Fruit fly (Drosophila melanogaster): ENCODE data around the gene pigeon.

pigeon gene

DNA sequence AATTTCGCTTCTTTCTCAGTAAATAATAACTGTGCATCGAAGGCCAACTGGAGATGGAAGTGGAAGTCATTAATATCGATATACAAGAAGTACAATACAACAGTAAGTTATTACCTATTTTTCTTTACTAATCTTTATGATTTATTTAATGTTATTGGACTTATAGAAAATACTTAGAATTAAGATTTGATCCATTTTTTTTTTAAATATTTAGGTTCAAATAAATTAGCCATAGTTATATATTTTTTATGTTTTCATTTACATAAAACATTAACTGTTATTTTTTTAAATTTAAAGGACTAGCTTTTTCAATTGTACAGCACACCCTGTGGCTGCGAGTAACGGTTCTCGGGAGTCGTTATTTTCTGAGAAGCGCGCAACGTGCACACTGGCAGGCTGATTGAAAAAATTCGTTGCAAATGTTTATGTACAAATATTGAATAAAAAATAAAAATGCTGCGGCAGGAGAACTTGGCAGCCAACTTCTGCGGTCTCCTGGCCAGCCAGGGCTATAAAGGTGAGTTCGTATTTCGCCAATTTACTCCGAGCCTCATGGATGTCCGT is at the start of gene pigeon, which contains the start of gene gammaTub37C:
Gene pigeon, plus strand, starts transcription at position 368 of the 564 bp plus-strand sequence.
Gene gammaTub37C, minus strand, starts transcription at position 51 of the 564 bp plus-strand sequence.
- TF ChIP-seq noc (tag; optimal IDR thresholded peaks at IDR 0.05) = no peak

DNA sequence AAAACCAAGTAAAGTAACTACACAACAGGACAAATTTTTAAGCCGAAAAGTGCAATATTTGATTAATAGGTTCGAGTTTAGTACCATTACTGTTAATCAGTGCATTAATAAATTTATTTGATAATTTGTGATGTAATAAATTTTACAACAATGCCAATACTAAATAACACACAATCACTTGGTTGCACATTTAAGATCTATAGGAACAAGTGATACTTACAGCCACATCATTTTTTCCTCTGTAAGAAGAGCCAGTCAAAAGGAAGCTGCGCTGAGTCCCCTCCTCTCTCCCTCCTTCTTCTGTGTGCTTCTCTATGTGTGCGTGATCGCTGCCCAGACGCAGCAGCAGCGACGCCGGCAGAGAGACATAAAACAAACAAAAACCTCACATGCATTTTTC is 49.1 kb upstream of the pigeon start:
- no peak for TF ChIP-seq noc (tag; optimal IDR thresholded peaks at IDR 0.05)

DNA sequence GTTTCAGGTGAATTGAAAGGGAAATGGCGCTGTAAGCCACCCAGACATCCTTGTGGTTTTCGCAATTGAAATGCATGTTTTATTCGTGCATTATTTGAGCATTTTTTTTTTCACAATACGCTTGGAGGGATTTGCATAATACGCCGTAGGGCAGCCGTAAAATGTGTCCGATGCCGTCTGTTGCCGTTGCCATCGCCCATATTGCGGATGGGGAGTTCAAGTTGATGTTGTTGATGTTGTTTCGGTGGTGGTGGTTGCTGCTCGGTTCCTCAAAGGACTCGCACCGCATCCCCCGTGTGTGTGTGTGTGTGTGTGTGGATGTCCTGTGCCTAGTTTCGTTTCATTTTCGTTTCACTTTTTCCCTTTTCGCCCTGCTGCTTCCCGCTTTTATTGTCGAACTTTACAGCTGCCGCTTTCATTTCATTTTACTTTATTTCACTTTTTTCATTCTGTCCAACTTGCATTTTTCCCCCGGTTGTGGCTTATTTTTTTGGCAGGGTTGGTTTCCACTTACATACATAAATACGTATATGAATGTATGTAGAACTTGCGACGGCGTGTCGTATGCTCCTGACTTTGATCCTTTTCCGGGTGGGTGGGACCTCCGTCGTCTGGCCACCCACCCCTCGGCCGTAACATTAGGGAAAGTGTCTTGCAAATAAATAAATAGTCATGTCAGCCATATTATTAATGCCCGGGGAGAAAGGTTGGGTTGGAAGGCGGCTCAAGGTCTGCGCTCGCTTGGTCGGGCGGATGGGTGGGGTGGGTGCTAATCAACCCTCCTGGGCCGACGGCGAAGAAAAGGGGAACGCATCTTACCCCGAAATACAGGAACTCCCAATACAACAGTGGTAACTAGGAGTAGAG is 48.1 kb upstream of the pigeon start:
- no peak for TF ChIP-seq noc (tag; optimal IDR thresholded peaks at IDR 0.05)

- TF ChIP-seq noc (tag; optimal IDR thresholded peaks at IDR 0.05) = no peak
Measured at dm6 chr2L:19138361-19139041, 47.3 kb upstream of the pigeon start.

DNA sequence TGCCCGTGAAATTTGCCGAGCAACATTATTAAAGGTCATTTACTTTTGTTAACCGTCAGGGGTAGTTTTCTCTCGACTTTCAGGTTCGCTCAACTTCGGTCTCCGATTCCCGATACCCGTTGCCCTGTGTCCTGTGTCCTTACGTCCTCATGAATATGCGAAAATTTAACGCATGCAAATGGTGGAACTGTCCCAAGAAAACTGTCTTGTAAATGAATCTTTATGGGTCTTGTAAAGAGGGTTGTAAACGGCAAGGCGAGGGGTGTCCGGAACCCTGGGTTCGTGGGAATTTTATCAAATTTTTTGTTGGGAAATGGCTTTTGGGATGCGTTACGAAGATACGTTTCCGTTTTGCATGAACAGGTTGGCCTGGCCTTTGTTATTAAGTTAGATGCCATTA is 46.1 kb upstream of the pigeon start:
- TF ChIP-seq noc (tag; optimal IDR thresholded peaks at IDR 0.05) = no peak

- TF ChIP-seq noc (tag; optimal IDR thresholded peaks at IDR 0.05) = no peak
Measured at dm6 chr2L:19140257-19140983, 45.4 kb upstream of the pigeon start.

- peak; percentile 58 for TF ChIP-seq noc (tag; optimal IDR thresholded peaks at IDR 0.05)
Measured at dm6 chr2L:19140984-19141262, 44.9 kb upstream of the pigeon start.

- TF ChIP-seq noc (tag; optimal IDR thresholded peaks at IDR 0.05) = peak; percentile 85
Measured at dm6 chr2L:19141435-19142126, 44.3 kb upstream of the pigeon start.

- TF ChIP-seq noc (tag; optimal IDR thresholded peaks at IDR 0.05) = no peak
Measured at dm6 chr2L:19142176-19142870, 43.5 kb upstream of the pigeon start.

- no peak for TF ChIP-seq noc (tag; optimal IDR thresholded peaks at IDR 0.05)
Measured at dm6 chr2L:19144115-19144514, 41.7 kb upstream of the pigeon start.

- TF ChIP-seq noc (tag; optimal IDR thresholded peaks at IDR 0.05) = no peak
Measured at dm6 chr2L:19146047-19146446, 39.8 kb upstream of the pigeon start.

DNA sequence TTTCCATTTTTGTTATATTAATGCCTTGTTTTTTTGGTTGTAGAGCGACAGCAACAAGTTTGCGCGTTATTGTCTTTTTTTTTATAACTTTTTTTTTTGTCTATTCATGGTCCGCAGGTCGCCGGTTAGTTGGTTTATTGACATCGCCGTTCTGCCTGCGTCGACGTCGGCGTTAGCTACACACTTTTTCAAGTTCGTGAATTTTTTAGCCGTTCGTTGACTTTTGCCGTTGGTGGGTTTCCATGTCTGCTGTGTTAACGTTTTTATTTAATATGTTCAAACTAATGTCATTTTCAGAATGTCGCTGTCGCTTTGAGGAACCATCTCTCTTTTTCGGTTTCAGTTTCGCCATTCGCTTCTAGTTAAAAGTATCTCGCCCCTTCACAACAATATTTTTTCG is 39.2 kb upstream of the pigeon start:
- no peak for TF ChIP-seq noc (tag; optimal IDR thresholded peaks at IDR 0.05)

DNA sequence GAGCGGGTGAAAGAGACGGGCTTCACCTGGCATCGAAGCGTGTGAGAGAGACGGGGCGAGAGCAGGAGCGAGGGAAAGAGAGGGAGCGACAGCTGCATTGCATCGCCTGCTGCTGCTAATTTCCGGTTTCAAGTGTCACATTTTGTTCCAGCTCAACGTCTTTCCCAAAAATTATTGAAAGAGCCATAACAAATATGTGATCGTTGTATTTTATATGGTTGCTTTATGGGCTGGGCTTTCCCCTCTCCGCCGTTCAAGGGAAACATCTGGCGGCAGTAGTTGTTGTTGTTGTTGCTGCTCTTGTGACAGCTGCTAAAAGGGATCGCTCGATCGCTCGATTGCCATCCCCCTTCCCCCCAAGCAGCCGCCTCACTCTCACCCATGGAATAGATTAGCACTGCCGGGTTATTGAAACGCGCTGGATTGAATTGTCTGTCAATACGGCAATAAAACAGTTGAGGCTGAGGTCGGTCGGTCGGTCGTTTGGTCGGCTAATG is 30.9 kb upstream of the pigeon start:
- no peak for TF ChIP-seq noc (tag; optimal IDR thresholded peaks at IDR 0.05)

DNA sequence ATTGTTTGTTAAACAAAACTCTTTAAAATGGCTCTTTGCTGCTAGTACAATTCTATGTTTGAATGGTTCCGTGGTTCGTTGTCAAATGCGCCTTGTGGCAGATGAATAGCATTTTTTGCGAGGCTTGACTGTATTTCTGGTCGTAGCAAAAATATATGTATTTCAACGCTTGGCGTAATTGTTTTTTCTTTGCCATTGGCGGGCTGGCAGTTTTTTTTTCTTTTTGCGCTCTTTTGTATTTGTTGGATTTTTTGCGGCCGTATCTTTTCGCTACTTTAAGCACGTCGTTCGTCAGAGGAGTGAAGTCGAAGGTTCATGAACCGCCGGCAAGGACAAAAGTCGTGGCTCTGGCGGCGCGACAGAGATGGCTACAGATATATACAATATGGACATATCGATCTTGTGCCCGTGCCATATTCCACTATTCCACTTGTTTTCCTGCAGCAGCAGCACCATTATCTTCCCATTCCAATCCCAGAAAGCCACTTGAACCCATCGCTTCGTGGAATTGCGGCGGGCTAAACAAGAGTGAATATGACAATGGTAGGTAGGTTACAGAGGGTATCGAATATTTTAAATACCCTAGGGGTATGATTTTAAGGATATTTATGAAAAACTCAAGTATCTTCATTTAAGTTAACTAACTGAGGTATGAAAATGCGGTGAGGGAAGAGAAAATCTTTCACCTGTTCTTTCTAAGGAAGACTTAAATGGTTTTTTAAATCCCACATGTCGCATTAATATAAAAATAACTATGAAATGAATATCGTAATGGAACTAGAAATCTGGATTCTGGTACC is 29.7 kb upstream of the pigeon start:
- TF ChIP-seq noc (tag; optimal IDR thresholded peaks at IDR 0.05) = no peak

All from whole organism, larva.